Fruit fly (Drosophila melanogaster) whole organism, embryonic: ENCODE results near the gene Vps29.

Experiments used
- Ada2b ChIP-seq: fragments of 200-800 bp; sonication (Bioruptor generic); IDR thresholded peaks from 2 replicates; pipeline ENCODE4 v1.3.6; 2022; ENCODE audit warnings: missing biosample characterization, missing genetic modification characterization
- Aef1 ChIP-seq: fragments of 200-800 bp; sonication (Bioruptor generic); IDR thresholded peaks from 3 replicates; pipeline ENCODE4 v1.3.6; 2022; ENCODE audit warnings: missing biosample characterization, missing genetic modification characterization
- B-H2 ChIP-seq: fragments of 200-800 bp; sonication (Bioruptor generic); optimal IDR thresholded peaks from 2 replicates; lab custom pipeline; 2018; ENCODE audit warnings: missing biosample characterization, mild to moderate bottlenecking, missing genetic modification characterization
- CG11696 ChIP-seq: fragments of 200-800 bp; sonication (Bioruptor generic); IDR thresholded peaks from 2 replicates; pipeline ENCODE4 v1.3.6; 2022; ENCODE audit warnings: missing biosample characterization, missing genetic modification characterization
- CG12391 ChIP-seq: fragments of 200-800 bp; sonication (Bioruptor generic); optimal IDR thresholded peaks from 3 replicates; lab custom pipeline; 2018; ENCODE audit warnings: missing biosample characterization, mild to moderate bottlenecking, missing genetic modification characterization, moderate library complexity
- CG14014 ChIP-seq: fragments of 200-800 bp; sonication (Bioruptor generic); IDR thresholded peaks from 2 replicates; pipeline ENCODE4 v1.3.6; 2022; ENCODE audit warnings: missing biosample characterization, missing genetic modification characterization
- CG14710 ChIP-seq: fragments of 200-800 bp; sonication (Bioruptor generic); optimal IDR thresholded peaks from 3 replicates; lab custom pipeline; 2019; ENCODE audit warnings: missing biosample characterization, mild to moderate bottlenecking, missing genetic modification characterization, moderate library complexity
- CG1603 ChIP-seq: fragments of 200-800 bp; sonication (Bioruptor generic); optimal IDR thresholded peaks from 2 replicates; lab custom pipeline; 2019; ENCODE audit warnings: missing biosample characterization, mild to moderate bottlenecking, missing genetic modification characterization, moderate library complexity
- CG16779 ChIP-seq: fragments of 200-800 bp; sonication (Bioruptor generic); IDR thresholded peaks from 2 replicates; pipeline ENCODE4 v1.3.6; 2022; ENCODE audit warnings: missing biosample characterization, missing genetic modification characterization
- CG17385 ChIP-seq: fragments of 200-800 bp; sonication (Bioruptor generic); optimal IDR thresholded peaks from 3 replicates; lab custom pipeline; 2018; ENCODE audit warnings: missing biosample characterization, mild to moderate bottlenecking, missing genetic modification characterization
- CG4617 ChIP-seq: fragments of 200-800 bp; sonication (Bioruptor generic); optimal IDR thresholded peaks from 3 replicates; lab custom pipeline; 2016; ENCODE audit warnings: missing biosample characterization, missing genetic modification characterization, borderline replicate concordance
- CG4854 ChIP-seq: fragments of 200-800 bp; sonication (Bioruptor generic); optimal IDR thresholded peaks from 2 replicates; lab custom pipeline; 2016; ENCODE audit warnings: missing biosample characterization, missing genetic modification characterization, inconsistent platforms
- CG8290 ChIP-seq, 3 experiments: fragments of 200-800 bp; sonication (Bioruptor generic); optimal IDR thresholded peaks; 2 replicates each; lab custom pipeline; 2016 to 2019; ENCODE audit warnings: missing biosample characterization in 3 of 3, missing genetic modification characterization in 3 of 3, mild to moderate bottlenecking in 2 of 3, moderate library complexity in 1 of 3
- CG8924 ChIP-seq: fragments of 200-800 bp; optimal IDR thresholded peaks from 3 replicates; lab custom pipeline; 2019; ENCODE audit warnings: missing biosample characterization, mild to moderate bottlenecking, missing genetic modification characterization, moderate library complexity
- D19A ChIP-seq: fragments of 200-800 bp; optimal IDR thresholded peaks from 3 replicates; lab custom pipeline; 2019; ENCODE audit warnings: missing biosample characterization, mild to moderate bottlenecking, missing genetic modification characterization, moderate library complexity
- Dip2 ChIP-seq: fragments of 200-800 bp; sonication (Bioruptor generic); IDR thresholded peaks from 2 replicates; pipeline ENCODE4 v1.3.6; 2022; ENCODE audit warnings: missing biosample characterization, missing genetic modification characterization
- Eip74EF ChIP-seq, 2 experiments: fragments of 200-800 bp in 1 of 2; fragments of >200 bp in 1 of 2; sonication (Bioruptor generic) in 1 of 2; optimal IDR thresholded peaks; 2 replicates each; lab custom pipeline; 2017 to 2019; ENCODE audit warnings: missing biosample characterization in 2 of 2, missing genetic modification characterization in 2 of 2, mild to moderate bottlenecking in 1 of 2, moderate library complexity in 1 of 2
- Gug ChIP-seq: fragments of 200-800 bp; sonication (Bioruptor generic); IDR thresholded peaks from 4 replicates; pipeline ENCODE4 v1.3.6; 2022; ENCODE audit warnings: missing biosample characterization, missing genetic modification characterization
- Lpt ChIP-seq: fragments of >200 bp; optimal IDR thresholded peaks from 2 replicates; lab custom pipeline; 2018; ENCODE audit warnings: missing biosample characterization, missing genetic modification characterization
- Max ChIP-seq: fragments of 200-800 bp; sonication (Bioruptor generic); optimal IDR thresholded peaks from 2 replicates; lab custom pipeline; 2016; ENCODE audit warnings: missing biosample characterization, mild to moderate bottlenecking, missing genetic modification characterization
- Oli ChIP-seq: fragments of 200-800 bp; sonication (Bioruptor generic); optimal IDR thresholded peaks from 2 replicates; lab custom pipeline; 2018; ENCODE audit warnings: missing biosample characterization, mild to moderate bottlenecking, missing genetic modification characterization, moderate library complexity
- PHDP ChIP-seq: fragments of 200-800 bp; sonication (Bioruptor generic); optimal IDR thresholded peaks from 3 replicates; lab custom pipeline; 2018; ENCODE audit warnings: missing biosample characterization, mild to moderate bottlenecking, missing genetic modification characterization, moderate library complexity
- Sox102F ChIP-seq: fragments of 200-800 bp; sonication (Bioruptor generic); optimal IDR thresholded peaks from 2 replicates; lab custom pipeline; 2018; ENCODE audit warnings: missing biosample characterization, mild to moderate bottlenecking, missing genetic modification characterization, moderate library complexity
- Sry-δ ChIP-seq: fragments of 200-800 bp; sonication (Bioruptor generic); optimal IDR thresholded peaks from 2 replicates; lab custom pipeline; 2016; ENCODE audit warnings: missing biosample characterization, missing genetic modification characterization
- TFAM ChIP-seq: fragments of 200-800 bp; sonication (Bioruptor generic); optimal IDR thresholded peaks from 2 replicates; lab custom pipeline; 2017; ENCODE audit warnings: missing biosample characterization, missing genetic modification characterization, inconsistent platforms
- YL-1 ChIP-seq: fragments of 200-800 bp; sonication (Bioruptor generic); optimal IDR thresholded peaks from 3 replicates; lab custom pipeline; 2017; ENCODE audit warnings: missing biosample characterization, mild to moderate bottlenecking, missing genetic modification characterization
- amos ChIP-seq: fragments of 200-800 bp; sonication (Bioruptor generic); IDR thresholded peaks from 2 replicates; pipeline ENCODE4 v1.3.6; 2022; ENCODE audit warnings: missing biosample characterization, missing genetic modification characterization; ENCODE audit not compliant: partially characterized antibody
- bowl ChIP-seq: fragments of 200-800 bp; sonication (Bioruptor generic); IDR thresholded peaks from 2 replicates; pipeline ENCODE4 v1.3.6; 2022; ENCODE audit warnings: missing biosample characterization, missing genetic modification characterization
- dmrt11E ChIP-seq: fragments of 200-800 bp; sonication (Bioruptor generic); optimal IDR thresholded peaks from 3 replicates; lab custom pipeline; 2018; ENCODE audit warnings: missing biosample characterization, mild to moderate bottlenecking, missing genetic modification characterization, moderate library complexity
- fru ChIP-seq: fragments of >200 bp; optimal IDR thresholded peaks from 2 replicates; lab custom pipeline; 2017
- gce ChIP-seq: fragments of 200-800 bp; sonication (Bioruptor generic); IDR thresholded peaks from 3 replicates; pipeline ENCODE4 v1.3.6; 2022; ENCODE audit warnings: missing biosample characterization, missing genetic modification characterization
- grau ChIP-seq: fragments of 200-800 bp; optimal IDR thresholded peaks from 3 replicates; lab custom pipeline; 2019; ENCODE audit warnings: missing biosample characterization, mild to moderate bottlenecking, missing genetic modification characterization, moderate library complexity
- kay ChIP-seq: fragments of 200-800 bp; sonication (Bioruptor generic); optimal IDR thresholded peaks from 2 replicates; lab custom pipeline; 2016; ENCODE audit warnings: missing biosample characterization, missing genetic modification characterization
- ken ChIP-seq: fragments of 200-800 bp; sonication (Bioruptor generic); IDR thresholded peaks from 3 replicates; pipeline ENCODE4 v1.3.6; 2022; ENCODE audit warnings: missing biosample characterization, missing genetic modification characterization
- lmd ChIP-seq: fragments of 200-800 bp; sonication (Bioruptor generic); IDR thresholded peaks from 2 replicates; pipeline ENCODE4 v1.3.6; 2022; ENCODE audit warnings: missing biosample characterization, missing genetic modification characterization
- nerfin-1 ChIP-seq: fragments of 200-800 bp; sonication (Bioruptor generic); optimal IDR thresholded peaks from 3 replicates; lab custom pipeline; 2019; ENCODE audit warnings: missing biosample characterization, mild to moderate bottlenecking, missing genetic modification characterization, moderate library complexity
- prd ChIP-seq, 3 experiments: fragments of >200 bp in 2 of 3; fragments of 200-800 bp in 1 of 3; sonication (Bioruptor generic) in 1 of 3; optimal IDR thresholded peaks in 2 of 3; IDR thresholded peaks in 1 of 3; 2 replicates in 2 of 3; 3 replicates in 1 of 3; pipeline versions ENCODE4 v1.3.6 to Lab custom; 2017 to 2022; ENCODE audit warnings: missing biosample characterization in 1 of 3, missing genetic modification characterization in 1 of 3
- pum ChIP-seq: fragments of 200-800 bp; sonication (Bioruptor generic); optimal IDR thresholded peaks from 2 replicates; lab custom pipeline; 2016; ENCODE audit warnings: missing biosample characterization, missing genetic modification characterization
- row ChIP-seq: fragments of 200-800 bp; sonication (Bioruptor generic); IDR thresholded peaks from 3 replicates; pipeline ENCODE4 v1.3.6; 2022; ENCODE audit warnings: missing biosample characterization, missing genetic modification characterization
- sc ChIP-seq, 3 experiments: fragments of >200 bp in 2 of 3; fragments of 200-800 bp in 1 of 3; sonication (Bioruptor generic) in 1 of 3; optimal IDR thresholded peaks; 2 replicates in 2 of 3; 3 replicates in 1 of 3; lab custom pipeline; 2017; ENCODE audit warnings: mild to moderate bottlenecking in 1 of 3, missing biosample characterization in 1 of 3, missing genetic modification characterization in 1 of 3, missing genetic modification reagents in 1 of 3
- sob ChIP-seq: fragments of 200-800 bp; sonication (Bioruptor generic); IDR thresholded peaks from 2 replicates; pipeline ENCODE4 v1.3.6; 2022; ENCODE audit warnings: missing biosample characterization, missing genetic modification characterization
- ttk ChIP-seq: fragments of 200-800 bp; sonication (Bioruptor generic); IDR thresholded peaks from 2 replicates; pipeline ENCODE4 v2.1.2; 2022; ENCODE audit warnings: missing biosample characterization, missing genetic modification characterization

Gene Vps29

dm6 chr2L:1156592-1157249 lies 6.2 kb downstream of the Vps29 start (continued):
- TF ChIP-seq grau (no peak), Oli (tag; lab: Kevin White, UChicago) (no peak), amos (no peak), kay (GFP tag; lab: Kevin White, UChicago) (no peak), Sox102F (GFP tag; lab: Kevin White, UChicago) (peak; percentile 5), Sry-δ (GFP tag; lab: Kevin White, UChicago) (no peak), CG16779 (no peak), gce (GFP tag; lab: Robert Waterston, UW) (no peak), pum (no peak), dmrt11E (tag; lab: Kevin White, UChicago) (no peak), CG14710 (tag; lab: Kevin White, UChicago) (no peak), Eip74EF (GFP tag; optimal IDR thresholded peaks at IDR 0.05; lab: Kevin White, UChicago) (no peak), CG4617 (GFP tag; lab: Kevin White, UChicago) (no peak), prd (optimal IDR thresholded peaks at IDR 0.05; lab: Kevin White, UChicago) (no peak), prd (GFP tag; IDR thresholded peaks at IDR 0.05; lab: Robert Waterston, UW) (no peak), row (GFP tag; lab: Robert Waterston, UW) (peak; percentile 41; the same call in 2 of the 3 replicates), PHDP (tag; lab: Kevin White, UChicago) (peak; percentile 20), ttk (GFP tag; lab: Robert Waterston, UW) (no peak), lmd (no peak), ken (no peak), nerfin-1 (no peak), CG8924 (tag; lab: Kevin White, UChicago) (peak; percentile 14), CG12391 (tag; lab: Kevin White, UChicago) (no peak), Gug (no peak), fru (lab: Kevin White, UChicago) (no peak), D19A (peak; percentile 91), CG4854 (GFP tag; lab: Kevin White, UChicago) (no peak), B-H2 (GFP tag; lab: Kevin White, UChicago) (no peak), CG14014 (GFP tag; lab: Robert Waterston, UW) (no peak), YL-1 (GFP tag; lab: Kevin White, UChicago) (no peak), CG17385 (GFP tag; lab: Kevin White, UChicago) (no peak), bowl (GFP tag; lab: Robert Waterston, UW) (no peak), Ada2b (GFP tag; lab: Robert Waterston, UW) (no peak), sc (optimal IDR thresholded peaks at IDR 0.05; lab: Kevin White, UChicago) (no peak), sc (GFP tag; optimal IDR thresholded peaks at IDR 0.05; lab: Kevin White, UChicago) (no peak), Max (GFP tag; lab: Kevin White, UChicago) (no peak), sob (GFP tag; lab: Robert Waterston, UW) (no peak), CG8290 (GFP tag; optimal IDR thresholded peaks at IDR 0.05; lab: Kevin White, UChicago) (no peak), CG8290 (tag; optimal IDR thresholded peaks at IDR 0.05; lab: Kevin White, UChicago) (no peak), CG11696 (GFP tag; lab: Robert Waterston, UW) (no peak), TFAM (GFP tag; lab: Kevin White, UChicago) (no peak), Dip2 (no peak), Aef1 (no peak), CG1603 (tag; lab: Kevin White, UChicago) (peak; percentile 25), Lpt (no peak)
- TF ChIP-seq, all 482 proteins: peak for 8
